Worm (Caenorhabditis elegans) whole organism, L4 larva: ENCODE measurements around the gene fbxb-71.

Experiments
- ZK337.2 ChIP-seq: fragments of 200-800 bp; sonication (Bioruptor generic); IDR thresholded peaks from 2 replicates; pipeline ENCODE4 v1.3.6; 2022; ENCODE audit warnings: missing genetic modification reagents, missing genetic modification characterization, missing compliant biosample characterization
- ZK546.5 ChIP-seq, 2 experiments: sonication (generic microtip); optimal IDR thresholded peaks; 2 replicates each; lab custom pipeline; 2017; ENCODE audit warnings: missing biosample characterization in 2 of 2, missing genetic modification characterization in 2 of 2
- fkh-10 ChIP-seq: fragments of 150-350 bp; optimal IDR thresholded peaks from 2 replicates; lab custom pipeline; 2014; ENCODE audit warnings: missing biosample characterization, missing genetic modification reagents, missing genetic modification characterization

DNA sequence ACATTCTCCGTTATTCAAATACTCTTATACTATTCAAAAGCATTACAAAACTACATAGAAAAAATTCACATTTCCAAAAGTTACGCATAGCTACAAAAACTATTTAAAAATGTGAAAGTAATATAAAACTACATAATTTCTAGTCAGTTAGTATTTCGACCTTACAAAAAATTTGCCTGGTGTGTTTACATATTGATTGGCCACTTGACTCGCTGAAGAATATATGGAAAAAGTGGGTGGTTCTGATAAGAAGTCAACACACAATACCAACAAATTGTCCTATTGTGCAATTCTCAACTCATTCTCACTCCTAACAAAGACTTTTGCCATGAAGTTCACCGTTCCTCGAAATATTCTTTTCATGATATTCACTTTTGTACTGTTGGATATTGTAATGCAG is 35.9 kb downstream of the fbxb-71 start, which contains the start of gene K09C4.1:
- TF ChIP-seq ZK337.2 (GFP tag; lab: Robert Waterston, UW): no peak
- TF ChIP-seq fkh-10 (GFP tag; lab: Kevin White, UChicago): no peak
- TF ChIP-seq ZK546.5 (tag; optimal IDR thresholded peaks at IDR 0.05; lab: Kevin White, UChicago): no peak
